Fruit fly (Drosophila melanogaster) whole organism, wandering third instar larva: ENCODE measurements around the gene tgo.

Source experiments
- Abd-B ChIP-seq: fragments of >200 bp; optimal IDR thresholded peaks from 2 replicates; lab custom pipeline; 2017; ENCODE audit warnings: missing biosample characterization, missing genetic modification characterization
- CG32264 ChIP-seq: fragments of 200-800 bp; sonication (Bioruptor generic); optimal IDR thresholded peaks from 2 replicates; lab custom pipeline; 2016; ENCODE audit warnings: missing biosample characterization, missing genetic modification characterization
- CG9705 ChIP-seq: fragments of 200-800 bp; sonication (Bioruptor generic); optimal IDR thresholded peaks from 2 replicates; lab custom pipeline; 2018; ENCODE audit warnings: missing biosample characterization, mild to moderate bottlenecking, missing genetic modification characterization
- Dfd ChIP-seq: fragments of >200 bp; optimal IDR thresholded peaks from 2 replicates; lab custom pipeline; 2017; ENCODE audit warnings: missing biosample characterization, missing genetic modification characterization
- Dif ChIP-seq: fragments of 200-275, 200-300 bp; sonication (Bioruptor generic); optimal IDR thresholded peaks from 2 replicates; lab custom pipeline; 2018; ENCODE audit warnings: missing biosample characterization, missing genetic modification characterization; ENCODE audit not compliant: partially characterized antibody
- Hnf4 ChIP-seq: fragments of 200-800 bp; sonication (Bioruptor generic); optimal IDR thresholded peaks from 2 replicates; lab custom pipeline; 2016; ENCODE audit warnings: missing biosample characterization, mild to moderate bottlenecking, missing genetic modification characterization
- Hr78 ChIP-seq: fragments of >200 bp; optimal IDR thresholded peaks from 2 replicates; lab custom pipeline; 2017; ENCODE audit warnings: missing biosample characterization, missing genetic modification characterization
- Hr83 ChIP-seq: fragments of 200-300 bp; sonication (Bioruptor generic); optimal IDR thresholded peaks from 2 replicates; lab custom pipeline; 2016; ENCODE audit warnings: missing biosample characterization, mild to moderate bottlenecking, missing genetic modification characterization, moderate library complexity; ENCODE audit not compliant: poor library complexity, severe bottlenecking
- Mio ChIP-seq: sonication (Bioruptor generic); optimal IDR thresholded peaks from 2 replicates; lab custom pipeline; 2016; ENCODE audit warnings: missing biosample characterization, missing genetic modification characterization
- Myc ChIP-seq: fragments of >200 bp; optimal IDR thresholded peaks from 2 replicates; lab custom pipeline; 2017
- N ChIP-seq: fragments of >200 bp; optimal IDR thresholded peaks from 2 replicates; lab custom pipeline; 2018; ENCODE audit warnings: missing biosample characterization, missing external identifiers, missing genetic modification characterization
- Rel ChIP-seq, 2 experiments: fragments of 200-800 bp; sonication (Bioruptor generic) in 1 of 2; optimal IDR thresholded peaks; 2 replicates in 1 of 2; 3 replicates in 1 of 2; lab custom pipeline; 2016 to 2019; ENCODE audit warnings: mild to moderate bottlenecking in 2 of 2, missing biosample characterization in 2 of 2, missing genetic modification characterization in 2 of 2, moderate library complexity in 1 of 2
- Sp1 ChIP-seq: fragments of 200-800 bp; sonication (Bioruptor generic); optimal IDR thresholded peaks from 3 replicates; lab custom pipeline; 2019; ENCODE audit warnings: missing biosample characterization, mild to moderate bottlenecking, missing genetic modification characterization, moderate library complexity
- Vsx2 ChIP-seq: fragments of 200-300, 225-300 bp; sonication (Bioruptor generic); optimal IDR thresholded peaks from 2 replicates; lab custom pipeline; 2018; ENCODE audit warnings: missing biosample characterization, missing genetic modification characterization; ENCODE audit not compliant: partially characterized antibody
- brk ChIP-seq: fragments of 200-800 bp; sonication (Bioruptor generic); optimal IDR thresholded peaks from 2 replicates; lab custom pipeline; 2016; ENCODE audit warnings: missing biosample characterization, mild to moderate bottlenecking, missing genetic modification characterization
- dmrt93B ChIP-seq: fragments of 200-800 bp; sonication (Bioruptor generic); optimal IDR thresholded peaks from 2 replicates; lab custom pipeline; 2018; ENCODE audit warnings: missing biosample characterization, mild to moderate bottlenecking, missing genetic modification characterization
- dsf ChIP-seq: sonication (Bioruptor generic); optimal IDR thresholded peaks from 2 replicates; lab custom pipeline; 2016; ENCODE audit warnings: missing biosample characterization, missing genetic modification characterization, borderline replicate concordance
- ey ChIP-seq: fragments of 200-800 bp; sonication (Bioruptor generic); optimal IDR thresholded peaks from 2 replicates; lab custom pipeline; 2016; ENCODE audit warnings: missing biosample characterization, missing genetic modification characterization
- foxo ChIP-seq, 2 experiments: fragments of 200-800 bp; sonication (Bioruptor generic); optimal IDR thresholded peaks; 2 replicates in 1 of 2; 3 replicates in 1 of 2; lab custom pipeline; 2016 to 2017; ENCODE audit warnings: missing biosample characterization in 2 of 2, missing genetic modification characterization in 2 of 2
- fru ChIP-seq: fragments of 200-800 bp; sonication (Bioruptor generic); optimal IDR thresholded peaks from 3 replicates; lab custom pipeline; 2016; ENCODE audit warnings: missing biosample characterization, mild to moderate bottlenecking, missing genetic modification characterization
- h ChIP-seq: fragments of 200-800 bp; sonication (Bioruptor generic); optimal IDR thresholded peaks from 3 replicates; lab custom pipeline; 2016; ENCODE audit warnings: missing biosample characterization, mild to moderate bottlenecking, missing genetic modification characterization
- jim ChIP-seq: fragments of 175-275, 200-325 bp; sonication (Bioruptor generic); optimal IDR thresholded peaks from 2 replicates; lab custom pipeline; 2016; ENCODE audit warnings: missing biosample characterization, mild to moderate bottlenecking, missing genetic modification characterization
- pan ChIP-seq: fragments of >200 bp; optimal IDR thresholded peaks from 2 replicates; lab custom pipeline; 2017
- psq ChIP-seq: fragments of 200-800 bp; sonication (Bioruptor generic); optimal IDR thresholded peaks from 3 replicates; lab custom pipeline; 2017; ENCODE audit warnings: missing biosample characterization, mild to moderate bottlenecking, missing genetic modification characterization, moderate library complexity
- rgr ChIP-seq: fragments of 200-800 bp; sonication (Bioruptor generic); optimal IDR thresholded peaks from 3 replicates; lab custom pipeline; 2016; ENCODE audit warnings: missing biosample characterization, mild to moderate bottlenecking, missing genetic modification characterization
- sage ChIP-seq: fragments of 200-800 bp; sonication (Bioruptor generic); optimal IDR thresholded peaks from 2 replicates; lab custom pipeline; 2016; ENCODE audit warnings: missing biosample characterization, mild to moderate bottlenecking, missing genetic modification characterization
- sv ChIP-seq: fragments of 200-800 bp; sonication (Bioruptor generic); optimal IDR thresholded peaks from 3 replicates; lab custom pipeline; 2016; ENCODE audit warnings: missing biosample characterization, missing genetic modification characterization
- tai ChIP-seq: sonication (Bioruptor generic); optimal IDR thresholded peaks from 2 replicates; lab custom pipeline; 2016; ENCODE audit warnings: missing biosample characterization, missing genetic modification characterization
- usp ChIP-seq: fragments of >200 bp; optimal IDR thresholded peaks from 2 replicates; lab custom pipeline; 2017; ENCODE audit warnings: missing biosample characterization, missing genetic modification characterization

The tgo gene

DNA sequence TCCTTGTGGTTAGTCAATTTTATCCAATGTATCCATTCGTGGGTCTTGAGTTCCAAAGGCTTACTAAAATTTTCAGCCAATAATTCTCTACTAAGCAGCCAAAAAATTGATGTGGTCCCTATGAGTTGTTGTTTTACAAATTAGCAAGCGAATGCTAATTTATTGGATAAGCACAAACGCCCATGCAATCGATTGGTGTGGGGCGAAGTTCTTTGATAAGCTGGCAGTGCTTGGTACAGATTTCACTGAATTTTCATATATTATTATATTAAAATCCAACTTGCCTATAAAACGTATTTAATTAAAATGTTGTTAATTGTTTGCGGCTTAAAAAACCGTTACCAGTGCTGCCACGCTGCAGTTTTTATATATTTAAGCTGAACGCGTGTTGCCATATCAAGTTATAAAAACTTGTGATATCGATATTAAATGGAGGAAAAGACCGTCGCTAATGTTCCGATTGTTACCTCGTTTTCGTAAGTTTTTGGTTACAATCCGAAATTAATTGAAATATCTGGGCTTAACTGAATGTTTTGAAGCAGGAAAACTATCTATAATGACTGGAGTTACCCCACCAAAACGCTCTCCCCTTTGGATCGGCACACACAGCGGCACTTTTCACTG lies 16.1 kb downstream of the tgo start, which contains the start of the genes CG31100 and CG11980:
Gene CG31100, minus strand, starts transcription at position 51 of the 624 bp plus-strand sequence.
Gene CG11980, plus strand, starts transcription at position 418 of the 624 bp plus-strand sequence.
- no peak for TF ChIP-seq Dif (GFP tag; lab: Kevin White, UChicago)
- TF ChIP-seq Rel (GFP tag; optimal IDR thresholded peaks at IDR 0.05; lab: Kevin White, UChicago) = no peak
- TF ChIP-seq Rel (tag; optimal IDR thresholded peaks at IDR 0.05; lab: Kevin White, UChicago) = peak; percentile 19

DNA sequence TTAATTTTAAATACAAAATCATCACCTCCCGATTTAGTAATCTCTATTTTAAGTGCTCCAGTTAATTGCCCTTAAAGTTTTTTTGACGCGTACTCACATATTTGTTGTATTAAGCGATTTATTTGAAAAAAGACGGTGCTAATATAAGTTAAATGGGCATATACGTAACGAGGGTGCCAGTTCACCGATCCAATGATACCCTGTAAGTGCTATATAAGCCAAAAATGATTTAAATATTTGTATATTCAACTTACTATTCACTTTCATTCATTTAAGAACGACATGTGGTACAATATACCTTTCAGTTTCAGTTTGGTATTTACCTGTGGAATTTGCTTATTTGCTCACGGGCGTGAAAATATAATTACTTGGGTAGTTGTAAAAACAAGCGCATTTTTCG lies 17.3 kb downstream of the tgo start:
- TF ChIP-seq fru (GFP tag; lab: Kevin White, UChicago) = peak; percentile 6
- TF ChIP-seq ey (GFP tag; lab: Kevin White, UChicago) = peak; percentile 10
- no peak for TF ChIP-seq Sp1 (GFP tag; lab: Kevin White, UChicago)
- TF ChIP-seq Abd-B = no peak
- peak in 1 of 2 experiments; percentile 2 for TF ChIP-seq foxo (GFP tag; optimal IDR thresholded peaks at IDR 0.05; lab: Kevin White, UChicago)
- peak; percentile 24 for TF ChIP-seq rgr (GFP tag; lab: Kevin White, UChicago)
- no peak for TF ChIP-seq Hr83 (GFP tag; lab: Kevin White, UChicago)
- no peak for TF ChIP-seq sage
- TF ChIP-seq Dfd (GFP tag; lab: Kevin White, UChicago) = no peak
- TF ChIP-seq Vsx2 (GFP tag; lab: Kevin White, UChicago) = no peak
- TF ChIP-seq dsf = no peak
- TF ChIP-seq CG9705 (GFP tag; lab: Kevin White, UChicago) = no peak
- peak; percentile 36 for TF ChIP-seq h
- TF ChIP-seq sv (GFP tag; lab: Kevin White, UChicago) = no peak
- TF ChIP-seq, all 38 proteins: peak for 5

DNA sequence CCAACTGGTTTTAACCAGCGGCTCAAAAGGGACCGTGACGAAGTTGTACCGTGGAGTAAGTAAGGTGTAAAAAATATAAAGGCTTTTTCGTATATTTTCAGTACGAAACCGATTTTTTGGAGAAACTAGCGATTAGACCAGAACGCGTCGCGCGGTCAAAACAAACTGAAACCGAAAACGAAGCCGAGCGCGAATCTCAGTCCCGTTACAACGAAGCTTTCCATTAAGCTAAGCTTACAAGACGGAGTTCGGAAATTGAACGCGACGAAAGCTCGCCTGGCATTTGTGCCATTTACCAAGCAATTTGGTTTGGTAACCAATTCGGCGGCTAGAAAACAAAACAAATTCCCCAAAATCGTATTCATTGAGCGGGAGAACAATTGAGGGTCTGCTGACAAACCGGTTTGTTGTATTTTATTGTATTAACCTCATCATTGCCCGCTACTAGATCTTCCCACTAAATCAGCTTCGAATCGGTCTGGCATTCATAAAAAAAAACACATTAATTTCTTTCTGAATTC lies 18.0 kb downstream of the tgo start:
- TF ChIP-seq fru (GFP tag; lab: Kevin White, UChicago) = no peak
- TF ChIP-seq h = no peak
- TF ChIP-seq N (GFP tag; lab: Kevin White, UChicago) = no peak
- TF ChIP-seq Dif (GFP tag; lab: Kevin White, UChicago) = no peak
- TF ChIP-seq Sp1 (GFP tag; lab: Kevin White, UChicago) = no peak
- TF ChIP-seq Mio (GFP tag; lab: Kevin White, UChicago) = no peak
- no peak for TF ChIP-seq Hr78 (GFP tag; lab: Kevin White, UChicago)
- TF ChIP-seq CG9705 (GFP tag; lab: Kevin White, UChicago) = no peak
- no peak for TF ChIP-seq dmrt93B (GFP tag; lab: Kevin White, UChicago)
- TF ChIP-seq Hr83 (GFP tag; lab: Kevin White, UChicago) = no peak
- TF ChIP-seq sv (GFP tag; lab: Kevin White, UChicago) = no peak
- no peak for TF ChIP-seq Vsx2 (GFP tag; lab: Kevin White, UChicago)
- no peak for TF ChIP-seq ey (GFP tag; lab: Kevin White, UChicago)
- no peak for TF ChIP-seq tai (GFP tag; lab: Kevin White, UChicago)
- TF ChIP-seq foxo (GFP tag; optimal IDR thresholded peaks at IDR 0.05; lab: Kevin White, UChicago) = no peak

DNA sequence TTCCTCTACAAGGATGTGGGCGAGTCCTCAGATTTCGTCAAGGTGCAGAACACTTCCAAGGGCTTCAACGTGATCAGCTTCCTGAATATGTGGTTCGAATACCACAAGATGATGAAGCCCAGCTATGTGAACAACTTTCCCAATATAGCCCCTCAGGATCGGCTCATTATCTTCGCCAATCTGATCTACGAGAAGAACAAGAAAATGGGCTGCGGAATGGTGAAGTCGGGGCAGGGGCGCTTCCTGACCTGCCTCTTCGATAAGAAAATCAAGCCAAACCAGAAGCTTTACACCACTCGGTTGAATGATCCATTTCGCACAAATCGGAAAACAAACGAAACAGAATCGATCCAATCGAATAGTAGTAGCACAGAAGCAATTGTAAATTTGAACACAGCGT lies 21.6 kb downstream of the tgo start:
- no peak for TF ChIP-seq Myc (lab: Kevin White, UChicago)
- no peak for TF ChIP-seq psq
- no peak for TF ChIP-seq Dif (GFP tag; lab: Kevin White, UChicago)
- TF ChIP-seq Vsx2 (GFP tag; lab: Kevin White, UChicago) = no peak
- no peak for TF ChIP-seq fru (GFP tag; lab: Kevin White, UChicago)
- TF ChIP-seq pan (lab: Kevin White, UChicago) = no peak
- TF ChIP-seq sage = no peak
- TF ChIP-seq Hnf4 = no peak
- TF ChIP-seq jim (GFP tag; lab: Kevin White, UChicago) = no peak
- TF ChIP-seq Dfd (GFP tag; lab: Kevin White, UChicago) = no peak
- TF ChIP-seq Mio (GFP tag; lab: Kevin White, UChicago) = no peak
- TF ChIP-seq Sp1 (GFP tag; lab: Kevin White, UChicago) = no peak
- TF ChIP-seq dsf = no peak
- no peak for TF ChIP-seq Hr83 (GFP tag; lab: Kevin White, UChicago)
- TF ChIP-seq N (GFP tag; lab: Kevin White, UChicago) = no peak
- TF ChIP-seq dmrt93B (GFP tag; lab: Kevin White, UChicago) = no peak
- TF ChIP-seq CG32264 (GFP tag; lab: Kevin White, UChicago) = no peak
- no peak for TF ChIP-seq usp (GFP tag; lab: Kevin White, UChicago)
- TF ChIP-seq foxo (GFP tag; optimal IDR thresholded peaks at IDR 0.05; lab: Kevin White, UChicago) = no peak
- TF ChIP-seq brk (GFP tag; lab: Kevin White, UChicago) = no peak
- TF ChIP-seq, all 38 proteins: peak for 0
